Fruit fly (Drosophila melanogaster): Measurements from ENCODE around the gene CG43342.
A peak's percentile ranks its signal among the peaks of the same experiment; 100 is the strongest.

The CG43342 gene

DNA sequence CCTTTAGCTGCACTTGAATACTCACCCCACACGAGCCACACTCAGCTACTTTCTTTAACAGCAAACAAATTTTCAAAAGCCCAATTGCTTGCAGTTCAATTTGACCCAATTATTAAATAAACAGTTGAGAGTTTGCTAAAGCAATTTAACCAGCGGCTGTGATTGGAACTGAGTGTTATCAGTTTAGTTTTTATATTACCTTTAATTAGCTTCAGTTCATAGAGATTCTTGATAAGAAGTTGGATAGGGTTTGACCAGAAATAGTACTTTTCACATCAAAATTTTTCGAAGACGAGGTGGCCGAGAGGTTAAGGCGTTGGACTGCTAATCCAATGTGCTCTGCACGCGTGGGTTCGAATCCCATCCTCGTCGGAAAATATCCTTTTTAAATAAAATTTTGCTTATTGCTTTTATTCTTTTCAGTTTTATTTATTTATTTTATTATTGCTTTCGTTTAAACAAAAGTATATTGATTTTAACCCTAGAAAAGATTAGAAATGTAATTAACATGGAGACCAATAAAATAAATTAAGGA, 15.2 kb downstream of the CG43342 start (continued):
- TF ChIP-seq CG15269 (tag; optimal IDR thresholded peaks at IDR 0.05), result no peak
- TF ChIP-seq CG16813 (GFP tag; IDR thresholded peaks at IDR 0.05; ENCODE audit: partially characterized antibody), result peak; percentile 66
- TF ChIP-seq Bgb (GFP tag; IDR thresholded peaks at IDR 0.05; ENCODE audit: partially characterized antibody), result peak; percentile 50; the same call in 1 of the 2 replicates
- no peak for TF ChIP-seq run (tag; optimal IDR thresholded peaks at IDR 0.05)
- peak; percentile 74 for TF ChIP-seq CG6791 (GFP tag; IDR thresholded peaks at IDR 0.05; ENCODE audit: partially characterized antibody)
- peak; percentile 7; the same call in 1 of the 2 replicates for TF ChIP-seq Scr (GFP tag; IDR thresholded peaks at IDR 0.05; ENCODE audit: partially characterized antibody)
- no peak for TF ChIP-seq CG8290 (GFP tag; optimal IDR thresholded peaks at IDR 0.05)
- peak in 1 of 2 experiments; percentile 22 for TF ChIP-seq CG8290 (tag; optimal IDR thresholded peaks at IDR 0.05)

DNA sequence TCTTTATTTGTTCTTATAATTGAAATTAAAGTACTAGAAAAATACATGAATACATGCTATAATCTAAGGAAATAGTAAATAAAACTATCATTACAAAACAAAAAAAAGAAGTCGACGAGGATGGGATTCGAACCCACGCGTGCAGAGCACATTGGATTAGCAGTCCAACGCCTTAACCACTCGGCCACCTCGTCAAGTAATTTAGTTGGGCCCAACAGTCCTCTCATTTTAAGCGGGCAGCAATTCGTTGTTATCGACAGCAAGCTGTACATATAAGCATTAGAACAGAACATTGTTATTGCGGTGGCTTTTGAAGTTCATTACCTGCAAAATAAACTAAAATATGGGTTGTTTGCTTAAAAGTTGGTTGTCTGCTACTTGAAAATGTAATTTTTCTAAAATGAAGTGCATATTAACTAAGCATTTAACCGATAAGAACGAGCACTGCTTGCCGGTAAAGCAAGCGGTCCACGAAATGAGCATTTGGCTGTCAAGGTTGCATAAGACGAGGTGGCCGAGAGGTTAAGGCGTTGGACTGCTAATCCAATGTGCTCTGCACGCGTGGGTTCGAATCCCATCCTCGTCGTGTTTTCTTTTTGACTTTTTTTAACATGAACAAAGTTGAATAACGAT, 16.0 kb downstream of the CG43342 start:
- TF ChIP-seq CG12391 (tag; optimal IDR thresholded peaks at IDR 0.05), result peak; percentile 22
- TF ChIP-seq Stat92E (GFP tag; optimal IDR thresholded peaks at IDR 0.05), result peak in 1 of 3 experiments; percentile 73
- no peak for TF ChIP-seq CG2889 (GFP tag; IDR thresholded peaks at IDR 0.05)
- TF ChIP-seq pan (optimal IDR thresholded peaks at IDR 0.05), result no peak
- peak in 1 of 2 experiments; percentile 12 for TF ChIP-seq pan (GFP tag; optimal IDR thresholded peaks at IDR 0.05 in 1 of 2, IDR thresholded peaks at IDR 0.05 in 1 of 2)
- TF ChIP-seq tna (GFP tag; IDR thresholded peaks at IDR 0.05; ENCODE audit: partially characterized antibody), result peak; percentile 81
- no peak for TF ChIP-seq vvl (GFP tag; IDR thresholded peaks at IDR 0.05)
- no peak for TF ChIP-seq cato (GFP tag; optimal IDR thresholded peaks at IDR 0.05; ENCODE audit: borderline replicate concordance)
- no peak for TF ChIP-seq insv (GFP tag; optimal IDR thresholded peaks at IDR 0.05)
- peak; percentile 7 for TF ChIP-seq CG2116 (GFP tag; optimal IDR thresholded peaks at IDR 0.05)
- TF ChIP-seq Bgb (GFP tag; IDR thresholded peaks at IDR 0.05; ENCODE audit: partially characterized antibody), result peak; percentile 87
- TF ChIP-seq Dp (GFP tag; optimal IDR thresholded peaks at IDR 0.05), result no peak
- peak; percentile 88 for TF ChIP-seq CG14860 (GFP tag; IDR thresholded peaks at IDR 0.05; ENCODE audit: partially characterized antibody)
- peak; percentile 5 for TF ChIP-seq CG11504 (tag; optimal IDR thresholded peaks at IDR 0.05)
- TF ChIP-seq otp (GFP tag; IDR thresholded peaks at IDR 0.05), result no peak
- no peak for TF ChIP-seq bigmax (GFP tag; optimal IDR thresholded peaks at IDR 0.05)
- TF ChIP-seq lbe (GFP tag; optimal IDR thresholded peaks at IDR 0.05), result no peak
- peak; percentile 55; the same call in 2 of the 3 replicates for TF ChIP-seq CG34224 (GFP tag; IDR thresholded peaks at IDR 0.05; ENCODE audit: partially characterized antibody)
- TF ChIP-seq CG8765 (GFP tag; IDR thresholded peaks at IDR 0.05), result no peak
- TF ChIP-seq bbx (GFP tag; IDR thresholded peaks at IDR 0.05; ENCODE audit: partially characterized antibody), result peak; percentile 83
- peak; percentile 74 for TF ChIP-seq ato (GFP tag; IDR thresholded peaks at IDR 0.05; ENCODE audit: partially characterized antibody)
- peak; percentile 23 for TF ChIP-seq CG34376 (GFP tag; optimal IDR thresholded peaks at IDR 0.05)
- peak; percentile 100 for TF ChIP-seq Bdp1 (GFP tag; optimal IDR thresholded peaks at IDR 0.05)
- peak; percentile 88 for TF ChIP-seq CG7963 (GFP tag; IDR thresholded peaks at IDR 0.05; ENCODE audit: partially characterized antibody)
- peak; percentile 63; the same call in 2 of the 3 replicates for TF ChIP-seq vnd (GFP tag; IDR thresholded peaks at IDR 0.05; ENCODE audit: partially characterized antibody)
- TF ChIP-seq CG17328 (GFP tag; IDR thresholded peaks at IDR 0.05), result 0 out of 2 replicates have a peak, but pooled peaks have one; percentile 20
- TF ChIP-seq CG7271 (tag; optimal IDR thresholded peaks at IDR 0.05), result no peak
- no peak for TF ChIP-seq CG1832 (GFP tag; optimal IDR thresholded peaks at IDR 0.05)
- TF ChIP-seq Doc3 (GFP tag; IDR thresholded peaks at IDR 0.05; ENCODE audit: partially characterized antibody), result 0 out of 3 replicates have a peak, but pooled peaks have one; percentile 19
- peak; percentile 93 for TF ChIP-seq mld (GFP tag; IDR thresholded peaks at IDR 0.05; ENCODE audit: partially characterized antibody)
- peak; percentile 1 for TF ChIP-seq CG33557 (GFP tag; optimal IDR thresholded peaks at IDR 0.05)
- TF ChIP-seq Taf1 (GFP tag; IDR thresholded peaks at IDR 0.05), result no peak
- TF ChIP-seq Antp (GFP tag; optimal IDR thresholded peaks at IDR 0.05), result no peak
- no peak for TF ChIP-seq hth (optimal IDR thresholded peaks at IDR 0.05)
- TF ChIP-seq Opbp (GFP tag; IDR thresholded peaks at IDR 0.05; ENCODE audit: partially characterized antibody), result peak; percentile 92
- peak; percentile 4 to 99 for TF ChIP-seq Eip74EF (GFP tag; optimal IDR thresholded peaks at IDR 0.05)
- TF ChIP-seq unc-4 (GFP tag; IDR thresholded peaks at IDR 0.05; ENCODE audit: partially characterized antibody), result peak; percentile 44; the same call in 1 of the 2 replicates
- no peak for TF ChIP-seq CG18599 (GFP tag; optimal IDR thresholded peaks at IDR 0.05)
